Worm (Caenorhabditis elegans): ENCODE measurements around the gene F10E9.5.

ce11 chrIII:8299078-8299587, 8.3 kb upstream of the F10E9.5 start:
- no peak for TF ChIP-seq nhr-28 (tag; optimal IDR thresholded peaks at IDR 0.05)
- no peak for TF ChIP-seq lsy-2 (tag; optimal IDR thresholded peaks at IDR 0.05)
- no peak for TF ChIP-seq lin-13 (GFP tag; optimal IDR thresholded peaks at IDR 0.05)
- no peak for TF ChIP-seq hlh-11 (tag; optimal IDR thresholded peaks at IDR 0.05)
- no peak for TF ChIP-seq unc-39 (tag; optimal IDR thresholded peaks at IDR 0.05)
- TF ChIP-seq ces-1 (GFP tag; optimal IDR thresholded peaks at IDR 0.05): no peak
- no peak for TF ChIP-seq fkh-10 (GFP tag; optimal IDR thresholded peaks at IDR 0.05)
